Fruit fly (Drosophila melanogaster) whole organism, embryonic: Measurements from ENCODE around the gene CG44094.

Source experiments
- Ada2b ChIP-seq: fragments of 200-800 bp; sonication (Bioruptor generic); IDR thresholded peaks from 2 replicates; pipeline ENCODE4 v1.3.6; 2022; ENCODE audit warnings: missing biosample characterization, missing genetic modification characterization
- Asciz ChIP-seq: fragments of 200-800 bp; sonication (Bioruptor generic); optimal IDR thresholded peaks from 2 replicates; lab custom pipeline; 2017; ENCODE audit warnings: missing biosample characterization, mild to moderate bottlenecking, missing genetic modification characterization, missing genetic modification reagents
- Awh ChIP-seq: fragments of 200-800 bp; sonication (Bioruptor generic); IDR thresholded peaks from 2 replicates; pipeline ENCODE4, ENCODE4 v1.3.6; 2022; ENCODE audit warnings: missing biosample characterization, missing genetic modification characterization
- Bteb2 ChIP-seq: fragments of 200-800 bp; sonication (Bioruptor generic); optimal IDR thresholded peaks from 2 replicates; lab custom pipeline; 2016; ENCODE audit warnings: missing biosample characterization, missing genetic modification characterization
- CG10274 ChIP-seq: fragments of 200-800 bp; sonication (Bioruptor generic); optimal IDR thresholded peaks from 3 replicates; lab custom pipeline; 2017; ENCODE audit warnings: missing biosample characterization, mild to moderate bottlenecking, missing genetic modification characterization
- CG10321 ChIP-seq: fragments of 200-800 bp; sonication (Bioruptor generic); IDR thresholded peaks from 2 replicates; pipeline ENCODE4 v1.3.6; 2022; ENCODE audit warnings: missing biosample characterization, missing genetic modification characterization
- CG10543 ChIP-seq: fragments of 200-800 bp; sonication (Bioruptor generic); optimal IDR thresholded peaks from 3 replicates; lab custom pipeline; 2017; ENCODE audit warnings: missing biosample characterization, mild to moderate bottlenecking, missing genetic modification characterization, moderate library complexity
- CG11504 ChIP-seq: fragments of 200-800 bp; sonication (Bioruptor generic); optimal IDR thresholded peaks from 3 replicates; lab custom pipeline; 2019; ENCODE audit warnings: missing biosample characterization, mild to moderate bottlenecking, missing genetic modification characterization, moderate library complexity
- CG12299 ChIP-seq: fragments of 200-800 bp; sonication (Bioruptor generic); optimal IDR thresholded peaks from 2 replicates; lab custom pipeline; 2018; ENCODE audit warnings: missing biosample characterization, mild to moderate bottlenecking, missing genetic modification characterization
- CG13287 ChIP-seq: fragments of 200-800 bp; sonication (Bioruptor generic); IDR thresholded peaks from 2 replicates; pipeline ENCODE4 v1.3.6; 2022; ENCODE audit warnings: missing biosample characterization, missing genetic modification characterization; ENCODE audit not compliant: partially characterized antibody
- CG15269 ChIP-seq: fragments of 200-800 bp; sonication (Bioruptor generic); optimal IDR thresholded peaks from 2 replicates; lab custom pipeline; 2018; ENCODE audit warnings: missing biosample characterization, mild to moderate bottlenecking, missing genetic modification characterization, moderate library complexity
- CG15514 ChIP-seq: fragments of 200-800 bp; sonication (Bioruptor generic); optimal IDR thresholded peaks from 3 replicates; lab custom pipeline; 2017; ENCODE audit warnings: missing biosample characterization, missing genetic modification characterization, mild to moderate bottlenecking, moderate library complexity, missing genetic modification reagents
- CG16779 ChIP-seq: fragments of 200-800 bp; sonication (Bioruptor generic); IDR thresholded peaks from 2 replicates; pipeline ENCODE4 v1.3.6; 2022; ENCODE audit warnings: missing biosample characterization, missing genetic modification characterization
- CG17186 ChIP-seq: fragments of 200-800 bp; sonication (Bioruptor generic); optimal IDR thresholded peaks from 3 replicates; lab custom pipeline; 2017; ENCODE audit warnings: missing biosample characterization, missing genetic modification reagents, missing genetic modification characterization
- CG18599 ChIP-seq: fragments of 200-800 bp; sonication (Bioruptor generic); optimal IDR thresholded peaks from 3 replicates; lab custom pipeline; 2017; ENCODE audit warnings: missing biosample characterization, missing genetic modification characterization, mild to moderate bottlenecking, moderate library complexity, missing genetic modification reagents
- CG2120 ChIP-seq: fragments of 200-800 bp; sonication (Bioruptor generic); optimal IDR thresholded peaks from 3 replicates; lab custom pipeline; 2016; ENCODE audit warnings: missing biosample characterization, missing genetic modification characterization
- CG2678 ChIP-seq: fragments of 200-800 bp; sonication (Bioruptor generic); optimal IDR thresholded peaks from 3 replicates; lab custom pipeline; 2019; ENCODE audit warnings: missing biosample characterization, mild to moderate bottlenecking, missing genetic modification characterization, moderate library complexity
- CG34376 ChIP-seq: fragments of 200-800 bp; sonication (Bioruptor generic); optimal IDR thresholded peaks from 2 replicates; lab custom pipeline; 2018; ENCODE audit warnings: missing biosample characterization, mild to moderate bottlenecking, missing genetic modification characterization
- CG7556 ChIP-seq: fragments of 200-800 bp; sonication (Bioruptor generic); optimal IDR thresholded peaks from 2 replicates; lab custom pipeline; 2017; ENCODE audit warnings: missing biosample characterization, mild to moderate bottlenecking, missing genetic modification characterization
- CG7839 ChIP-seq: fragments of 200-800 bp; sonication (Bioruptor generic); optimal IDR thresholded peaks from 3 replicates; lab custom pipeline; 2018; ENCODE audit warnings: missing biosample characterization, mild to moderate bottlenecking, missing genetic modification characterization, moderate library complexity
- CG8924 ChIP-seq: fragments of 200-800 bp; optimal IDR thresholded peaks from 3 replicates; lab custom pipeline; 2019; ENCODE audit warnings: missing biosample characterization, mild to moderate bottlenecking, missing genetic modification characterization, moderate library complexity
- CG9932 ChIP-seq: fragments of 200-800 bp; sonication (Bioruptor generic); IDR thresholded peaks from 2 replicates; pipeline ENCODE4 v1.3.6; 2022; ENCODE audit warnings: missing biosample characterization, missing genetic modification characterization
- Dad ChIP-seq: fragments of 200-800 bp; sonication (Bioruptor generic); optimal IDR thresholded peaks from 3 replicates; lab custom pipeline; 2016; ENCODE audit warnings: missing biosample characterization, missing genetic modification characterization
- Elba2 ChIP-seq: fragments of 200-800 bp; sonication (Bioruptor generic); optimal IDR thresholded peaks from 3 replicates; lab custom pipeline; 2016; ENCODE audit warnings: missing biosample characterization, missing genetic modification characterization
- HLH54F ChIP-seq: fragments of 200-800 bp; sonication (Bioruptor generic); optimal IDR thresholded peaks from 3 replicates; lab custom pipeline; 2016; ENCODE audit warnings: missing biosample characterization, missing genetic modification characterization
- HmgD ChIP-seq: fragments of 200-800 bp; sonication (Bioruptor generic); optimal IDR thresholded peaks from 3 replicates; lab custom pipeline; 2016; ENCODE audit warnings: missing biosample characterization, missing genetic modification characterization
- Lhr ChIP-seq: fragments of 200-800 bp; sonication (Bioruptor generic); optimal IDR thresholded peaks from 3 replicates; lab custom pipeline; 2017; ENCODE audit warnings: mild to moderate bottlenecking, missing biosample characterization, missing genetic modification reagents, missing genetic modification characterization
- Myb ChIP-seq: fragments of 200-800 bp; sonication (Bioruptor generic); optimal IDR thresholded peaks from 2 replicates; lab custom pipeline; 2016; ENCODE audit warnings: missing biosample characterization, missing genetic modification characterization
- Sin3A ChIP-seq: fragments of >200 bp; optimal IDR thresholded peaks from 2 replicates; lab custom pipeline; 2018
- Six4 ChIP-seq: fragments of 200-800 bp; sonication (Bioruptor generic); optimal IDR thresholded peaks from 2 replicates; lab custom pipeline; 2016; ENCODE audit warnings: missing biosample characterization, missing genetic modification characterization
- Sox100B ChIP-seq: fragments of 200-800 bp; sonication (Bioruptor generic); optimal IDR thresholded peaks from 3 replicates; lab custom pipeline; 2018; ENCODE audit warnings: missing biosample characterization, mild to moderate bottlenecking, missing genetic modification characterization
- bigmax ChIP-seq: fragments of 200-800 bp; sonication (Bioruptor generic); optimal IDR thresholded peaks from 2 replicates; lab custom pipeline; 2018; ENCODE audit warnings: missing biosample characterization, mild to moderate bottlenecking, missing genetic modification characterization
- bowl ChIP-seq: fragments of 200-800 bp; sonication (Bioruptor generic); IDR thresholded peaks from 2 replicates; pipeline ENCODE4 v1.3.6; 2022; ENCODE audit warnings: missing biosample characterization, missing genetic modification characterization
- btn ChIP-seq: fragments of 200-800 bp; sonication (Bioruptor generic); optimal IDR thresholded peaks from 2 replicates; lab custom pipeline; 2016; ENCODE audit warnings: missing biosample characterization, missing genetic modification characterization
- cato ChIP-seq: fragments of 200-800 bp; sonication (Bioruptor generic); optimal IDR thresholded peaks from 2 replicates; lab custom pipeline; 2016; ENCODE audit warnings: missing biosample characterization, missing genetic modification characterization, borderline replicate concordance
- chif ChIP-seq, 2 experiments: fragments of 200-800 bp; sonication (Bioruptor generic); optimal IDR thresholded peaks; 3 replicates each; lab custom pipeline; 2016; ENCODE audit warnings: missing biosample characterization in 2 of 2, missing genetic modification characterization in 2 of 2
- dan ChIP-seq: fragments of 200-800 bp; sonication (Bioruptor generic); IDR thresholded peaks from 2 replicates; pipeline ENCODE4 v1.3.6; 2022; ENCODE audit warnings: missing biosample characterization, missing genetic modification characterization
- disco-r ChIP-seq: fragments of 200-800 bp; sonication (Bioruptor generic); optimal IDR thresholded peaks from 2 replicates; lab custom pipeline; 2016; ENCODE audit warnings: missing biosample characterization, missing genetic modification characterization
- dmrt99B ChIP-seq: fragments of 200-800 bp; sonication (Bioruptor generic); optimal IDR thresholded peaks from 2 replicates; lab custom pipeline; 2018; ENCODE audit warnings: missing biosample characterization, mild to moderate bottlenecking, missing genetic modification characterization, moderate library complexity
- eyg ChIP-seq: fragments of 200-800 bp; sonication (Bioruptor generic); optimal IDR thresholded peaks from 3 replicates; lab custom pipeline; 2016; ENCODE audit warnings: missing biosample characterization, missing genetic modification characterization
- gem ChIP-seq: fragments of 200-800 bp; sonication (Bioruptor generic); optimal IDR thresholded peaks from 2 replicates; lab custom pipeline; 2019; ENCODE audit warnings: missing biosample characterization, mild to moderate bottlenecking, missing genetic modification characterization, moderate library complexity
- grau ChIP-seq: fragments of 200-800 bp; optimal IDR thresholded peaks from 3 replicates; lab custom pipeline; 2019; ENCODE audit warnings: missing biosample characterization, mild to moderate bottlenecking, missing genetic modification characterization, moderate library complexity
- gsb ChIP-seq: fragments of 200-800 bp; sonication (Bioruptor generic); IDR thresholded peaks from 2 replicates; pipeline ENCODE4 v1.3.6; 2022; ENCODE audit warnings: missing biosample characterization, missing genetic modification characterization
- kah ChIP-seq: fragments of 200-800 bp; sonication (Bioruptor generic); optimal IDR thresholded peaks from 2 replicates; lab custom pipeline; 2018; ENCODE audit warnings: missing biosample characterization, mild to moderate bottlenecking, missing genetic modification characterization
- lilli ChIP-seq: fragments of 200-800 bp; sonication (Bioruptor generic); optimal IDR thresholded peaks from 3 replicates; lab custom pipeline; 2016; ENCODE audit warnings: missing biosample characterization, missing genetic modification characterization
- nau ChIP-seq: fragments of 200-800 bp; sonication (Bioruptor generic); optimal IDR thresholded peaks from 3 replicates; lab custom pipeline; 2017; ENCODE audit warnings: missing biosample characterization, mild to moderate bottlenecking, missing genetic modification characterization, missing genetic modification reagents
- onecut ChIP-seq: fragments of 200-800 bp; sonication (Bioruptor generic); IDR thresholded peaks from 2 replicates; pipeline ENCODE4 v1.3.6; 2022; ENCODE audit warnings: missing biosample characterization, missing genetic modification characterization
- pzg ChIP-seq: fragments of 200-800 bp; sonication (Bioruptor generic); optimal IDR thresholded peaks from 3 replicates; lab custom pipeline; 2018; ENCODE audit warnings: missing biosample characterization, mild to moderate bottlenecking, missing genetic modification characterization, moderate library complexity
- row ChIP-seq: fragments of 200-800 bp; sonication (Bioruptor generic); IDR thresholded peaks from 3 replicates; pipeline ENCODE4 v1.3.6; 2022; ENCODE audit warnings: missing biosample characterization, missing genetic modification characterization
- unc-4 ChIP-seq: fragments of 200-800 bp; sonication (Bioruptor generic); IDR thresholded peaks from 2 replicates; pipeline ENCODE4 v1.3.6; 2022; ENCODE audit warnings: missing biosample characterization, missing genetic modification characterization; ENCODE audit not compliant: partially characterized antibody
- vfl ChIP-seq: fragments of 200-800 bp; sonication (Bioruptor generic); optimal IDR thresholded peaks from 2 replicates; lab custom pipeline; 2016; ENCODE audit warnings: missing biosample characterization, missing genetic modification characterization
- zfh1 ChIP-seq: fragments of 200-800 bp; sonication (Bioruptor generic); IDR thresholded peaks from 3 replicates; pipeline ENCODE4 v1.3.6; 2022; ENCODE audit warnings: missing biosample characterization, missing genetic modification characterization

CG44094 gene

dm6 chr3R:14548752-14549151 lies 27.7 kb downstream of the CG44094 start (continued):
- TF ChIP-seq gsb (no peak), gem (peak; percentile 9), pzg (GFP tag; lab: Kevin White, UChicago) (no peak), CG7556 (no peak), cato (GFP tag; lab: Kevin White, UChicago) (no peak), btn (no peak), grau (peak; percentile 66), CG10321 (no peak), disco-r (GFP tag; lab: Kevin White, UChicago) (no peak), CG2120 (GFP tag; lab: Kevin White, UChicago) (peak; percentile 28), CG13287 (no peak), CG12299 (tag; lab: Kevin White, UChicago) (no peak), Elba2 (GFP tag; lab: Kevin White, UChicago) (no peak), CG11504 (tag; lab: Kevin White, UChicago) (peak; percentile 28), lilli (GFP tag; lab: Kevin White, UChicago) (peak; percentile 16), Sox100B (GFP tag; lab: Kevin White, UChicago) (no peak), CG16779 (GFP tag; lab: Robert Waterston, UW) (no peak), Dad (GFP tag; lab: Kevin White, UChicago) (no peak), nau (GFP tag; lab: Kevin White, UChicago) (no peak), Myb (GFP tag; lab: Kevin White, UChicago) (no peak), HmgD (GFP tag; lab: Kevin White, UChicago) (no peak), CG9932 (GFP tag; lab: Robert Waterston, UW) (peak; percentile 32; the same call in 1 of the 2 replicates), CG34376 (GFP tag; lab: Kevin White, UChicago) (no peak), CG7839 (peak; percentile 16), row (GFP tag; lab: Robert Waterston, UW) (peak; percentile 62), Asciz (no peak), HLH54F (no peak), Six4 (GFP tag; lab: Kevin White, UChicago) (no peak), Ada2b (peak; percentile 27; the same call in 1 of the 2 replicates), zfh1 (no peak), CG17186 (GFP tag; lab: Kevin White, UChicago) (no peak), CG10543 (no peak), chif (GFP tag; optimal IDR thresholded peaks at IDR 0.05; lab: Kevin White, UChicago) (no peak), CG8924 (tag; lab: Kevin White, UChicago) (no peak), bowl (no peak), CG18599 (GFP tag; lab: Kevin White, UChicago) (peak; percentile 50), CG2678 (tag; lab: Kevin White, UChicago) (peak; percentile 22), dmrt99B (tag; lab: Kevin White, UChicago) (peak; percentile 20), onecut (GFP tag; lab: Robert Waterston, UW) (no peak), unc-4 (GFP tag; lab: Robert Waterston, UW) (no peak), CG10274 (GFP tag; lab: Kevin White, UChicago) (no peak), eyg (GFP tag; lab: Kevin White, UChicago) (no peak), vfl (no peak), Bteb2 (GFP tag; lab: Kevin White, UChicago) (no peak), CG15514 (GFP tag; lab: Kevin White, UChicago) (no peak), dan (GFP tag; lab: Robert Waterston, UW) (no peak), Awh (GFP tag; lab: Robert Waterston, UW) (no peak), Lhr (GFP tag; lab: Kevin White, UChicago) (no peak), Sin3A (lab: Kevin White, UChicago) (no peak), CG15269 (tag; lab: Kevin White, UChicago) (peak; percentile 22), kah (GFP tag; lab: Kevin White, UChicago) (no peak), bigmax (GFP tag; lab: Kevin White, UChicago) (no peak)
